Fruit fly (Drosophila melanogaster) Kc167 (cell line): ENCODE data around the gene Arp8.

Experiments
- Myc ChIP-seq: fragments of >200 bp; optimal IDR thresholded peaks from 2 replicates; lab custom pipeline; 2017; ENCODE audit warnings: missing external identifiers
- h ChIP-seq: fragments of >200 bp; optimal IDR thresholded peaks from 3 replicates; lab custom pipeline; 2018; ENCODE audit warnings: missing external identifiers

DNA sequence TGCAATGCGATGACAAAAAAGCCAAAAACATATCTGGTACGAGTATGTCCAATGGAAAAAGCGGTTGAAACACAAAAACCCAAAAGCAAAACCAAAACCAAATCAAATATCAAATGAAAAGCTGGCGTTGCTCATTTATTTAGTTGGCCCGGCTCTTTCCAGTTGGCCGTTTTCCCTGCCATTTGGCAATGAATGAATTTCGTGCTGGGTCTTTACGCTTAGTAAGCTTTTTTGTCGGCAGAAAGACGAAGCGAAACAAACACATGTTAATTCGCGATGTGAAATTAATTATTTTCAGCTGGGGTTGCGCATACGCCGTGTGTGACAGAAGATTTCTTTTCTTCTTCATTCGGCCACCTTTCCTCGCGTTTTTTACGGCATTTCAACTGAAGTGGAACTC is 25.8 kb downstream of the Arp8 start:
- TF ChIP-seq h (lab: Kevin White, UChicago) (no peak), Myc (lab: Kevin White, UChicago) (no peak)
